Worm (Caenorhabditis elegans) whole organism, dauer: ENCODE data around the gene T01C8.2.

Experiments used
- unc-62 ChIP-seq: sonication (generic microtip); optimal IDR thresholded peaks from 2 replicates; lab custom pipeline; 2017; ENCODE audit warnings: missing biosample characterization, missing genetic modification reagents, missing genetic modification characterization

T01C8.2 gene

ce11 chrX:16786021-16786488 lies at the start of gene T01C8.2:
T01C8.2 (plus strand) TSS chrX:16786438.
- TF ChIP-seq unc-62 (GFP tag; lab: Kevin White, UChicago) = no peak

ce11 chrX:16737478-16737877 lies 48.8 kb upstream of the T01C8.2 start:
- no peak for TF ChIP-seq unc-62 (GFP tag; lab: Kevin White, UChicago)

- no peak for TF ChIP-seq unc-62 (GFP tag; lab: Kevin White, UChicago)
Observed at ce11 chrX:16744940-16745339, 41.3 kb upstream of the T01C8.2 start, which contains the start of gene C10E2.2. C10E2.2 (plus strand) TSS chrX:16745240.

ce11 chrX:16752196-16752595 lies 34.0 kb upstream of the T01C8.2 start:
- no peak for TF ChIP-seq unc-62 (GFP tag; lab: Kevin White, UChicago)

- TF ChIP-seq unc-62 (GFP tag; lab: Kevin White, UChicago) = no peak
Observed at ce11 chrX:16754474-16754873, 31.8 kb upstream of the T01C8.2 start, which contains the start of gene C10E2.5. C10E2.5 (minus strand) TSS chrX:16754574.

- TF ChIP-seq unc-62 (GFP tag; lab: Kevin White, UChicago) = no peak
Observed at ce11 chrX:16762529-16762928, 23.7 kb upstream of the T01C8.2 start, which contains the start of gene C10E2.1. C10E2.1 (plus strand) TSS chrX:16762829.

- no peak for TF ChIP-seq unc-62 (GFP tag; lab: Kevin White, UChicago)
Observed at ce11 chrX:16770398-16770797, 15.8 kb upstream of the T01C8.2 start, which contains the start of gene mct-6. mct-6 (minus strand) TSS chrX:16770498.

ce11 chrX:16770919-16771318 lies 15.3 kb upstream of the T01C8.2 start:
- TF ChIP-seq unc-62 (GFP tag; lab: Kevin White, UChicago) = no peak

- TF ChIP-seq unc-62 (GFP tag; lab: Kevin White, UChicago) = no peak
Observed at ce11 chrX:16772112-16772731, 14.0 kb upstream of the T01C8.2 start.

ce11 chrX:16773421-16773820 lies 12.8 kb upstream of the T01C8.2 start:
- no peak for TF ChIP-seq unc-62 (GFP tag; lab: Kevin White, UChicago)

- TF ChIP-seq unc-62 (GFP tag; lab: Kevin White, UChicago) = no peak
Observed at ce11 chrX:16775335-16775835, 10.9 kb upstream of the T01C8.2 start.

ce11 chrX:16782797-16783259 lies 3.4 kb upstream of the T01C8.2 start, which contains the start of gene T01C8.3:
T01C8.3 (minus strand) TSS chrX:16783209.
- no peak for TF ChIP-seq unc-62 (GFP tag; lab: Kevin White, UChicago)

- no peak for TF ChIP-seq unc-62 (GFP tag; lab: Kevin White, UChicago)
Observed at ce11 chrX:16784038-16784437, 2.2 kb upstream of the T01C8.2 start.

ce11 chrX:16787152-16787551 lies 914 bp downstream of the T01C8.2 start:
- TF ChIP-seq unc-62 (GFP tag; lab: Kevin White, UChicago) = no peak

- TF ChIP-seq unc-62 (GFP tag; lab: Kevin White, UChicago) = no peak
Observed at ce11 chrX:16792700-16793176, 6.5 kb downstream of the T01C8.2 start, which contains the start of gene got-1.2. got-1.2 (minus strand) TSS chrX:16793126.

ce11 chrX:16793470-16793869 lies 7.2 kb downstream of the T01C8.2 start:
- no peak for TF ChIP-seq unc-62 (GFP tag; lab: Kevin White, UChicago)
